Worm (Caenorhabditis elegans): Measurements from ENCODE around the gene Y37E11B.2.

DNA sequence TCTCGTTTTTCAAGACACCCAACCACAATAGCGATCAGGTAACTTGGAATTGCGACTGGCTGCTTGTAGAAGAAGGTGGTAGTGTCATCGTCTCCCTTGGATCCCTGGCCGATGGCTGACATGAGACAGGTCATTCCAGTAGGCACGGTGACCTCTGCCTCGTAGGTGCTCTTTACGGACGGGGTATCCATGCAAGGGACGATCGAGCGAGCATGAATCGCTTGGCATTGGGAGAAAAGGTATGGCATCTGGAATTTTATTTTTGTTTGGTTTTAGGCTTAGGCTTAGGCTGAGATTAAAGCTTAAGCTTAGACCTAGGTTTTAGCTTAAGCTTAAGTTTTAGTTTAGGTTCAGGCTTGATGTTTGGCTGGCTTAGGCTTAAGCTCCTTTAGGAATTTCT, 32.7 kb downstream of the Y37E11B.2 start:
- TF ChIP-seq pha-4 (tag; optimal IDR thresholded peaks at IDR 0.05) (no peak), egrh-3 (GFP tag; IDR thresholded peaks at IDR 0.05) (no peak), ama-1 (optimal IDR thresholded peaks at IDR 0.05) (no peak), ama-1 (GFP tag; optimal IDR thresholded peaks at IDR 0.05) (no peak), ztf-3 (GFP tag; optimal IDR thresholded peaks at IDR 0.05) (no peak), unc-62 (GFP tag; optimal IDR thresholded peaks at IDR 0.05) (no peak), F23B12.7 (tag; optimal IDR thresholded peaks at IDR 0.05; ENCODE audit: insufficient read depth) (no peak), ztf-22 (GFP tag; optimal IDR thresholded peaks at IDR 0.05) (no peak), F49E8.2 (tag; optimal IDR thresholded peaks at IDR 0.05; ENCODE audit: insufficient read depth) (no peak), snpc-4 (GFP tag; optimal IDR thresholded peaks at IDR 0.05) (no peak), snpc-4 (tag; optimal IDR thresholded peaks at IDR 0.05) (no peak), K12H6.12 (tag; optimal IDR thresholded peaks at IDR 0.05) (no peak), let-607 (tag; optimal IDR thresholded peaks at IDR 0.05) (no peak), him-1 (tag; optimal IDR thresholded peaks at IDR 0.05) (no peak), ceh-79 (tag; optimal IDR thresholded peaks at IDR 0.05) (no peak), fkh-3 (tag; optimal IDR thresholded peaks at IDR 0.05) (no peak)

Measured in whole organism, young adult.